Worm (Caenorhabditis elegans): Measurements from ENCODE around the gene Y49E10.29.

Gene Y49E10.29

DNA sequence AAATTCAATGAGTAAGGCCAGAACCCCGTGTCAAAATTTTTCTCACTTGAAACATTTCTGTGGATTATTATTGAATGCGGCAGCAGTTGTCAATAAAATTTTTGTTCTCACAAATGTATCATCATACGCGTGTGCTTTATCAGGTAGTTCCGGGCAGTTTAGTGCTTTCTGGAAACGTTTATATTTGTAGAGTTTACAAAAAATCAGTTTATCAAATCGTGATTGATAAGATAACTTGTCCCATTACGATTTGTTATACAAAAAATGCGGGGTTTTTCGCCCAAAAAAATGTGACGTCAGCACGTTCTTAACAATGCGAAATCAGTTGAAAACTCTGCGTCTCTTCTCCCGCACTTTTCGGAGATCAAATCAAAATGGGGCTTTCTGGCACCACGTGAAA, 23.7 kb upstream of the Y49E10.29 start:
- TF ChIP-seq D2030.7 (GFP tag; IDR thresholded peaks at IDR 0.05) (no peak), nhr-80 (tag; optimal IDR thresholded peaks at IDR 0.05) (peak; percentile 67)

DNA sequence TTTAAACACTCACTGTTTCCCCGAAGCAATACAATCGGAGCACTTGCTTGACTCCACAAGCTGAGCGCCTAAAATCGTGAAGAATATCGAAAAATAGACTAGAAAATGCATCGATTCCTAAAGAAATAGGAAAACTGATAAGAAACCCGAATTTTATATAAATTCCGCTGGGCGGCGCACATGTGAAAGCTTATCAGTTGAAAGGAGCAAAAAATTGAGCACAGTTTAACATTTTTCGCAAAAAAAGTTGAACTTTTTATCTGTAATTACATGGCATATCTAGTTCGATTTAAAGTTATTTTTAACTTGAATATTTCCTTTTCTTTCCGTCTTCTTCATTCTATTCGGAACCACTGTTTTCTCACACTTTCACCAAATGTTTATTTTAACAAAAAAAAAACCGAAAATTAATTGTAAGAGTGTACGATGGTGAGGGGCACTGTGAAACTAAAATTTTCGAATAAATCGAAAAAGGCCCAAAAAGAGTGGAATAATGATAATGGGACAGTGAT, 22.9 kb upstream of the Y49E10.29 start, which contains the start of gene Y49E10.18:
Y49E10.18 (minus strand) TSS at position 116 of the 512 bp plus-strand sequence.
- TF ChIP-seq nhr-80 (tag; optimal IDR thresholded peaks at IDR 0.05) (peak; percentile 36), mcd-1 (GFP tag; IDR thresholded peaks at IDR 0.05) (no peak), Y67H2A.10 (GFP tag; conservative IDR thresholded peaks at IDR 0.05) (no peak)

DNA sequence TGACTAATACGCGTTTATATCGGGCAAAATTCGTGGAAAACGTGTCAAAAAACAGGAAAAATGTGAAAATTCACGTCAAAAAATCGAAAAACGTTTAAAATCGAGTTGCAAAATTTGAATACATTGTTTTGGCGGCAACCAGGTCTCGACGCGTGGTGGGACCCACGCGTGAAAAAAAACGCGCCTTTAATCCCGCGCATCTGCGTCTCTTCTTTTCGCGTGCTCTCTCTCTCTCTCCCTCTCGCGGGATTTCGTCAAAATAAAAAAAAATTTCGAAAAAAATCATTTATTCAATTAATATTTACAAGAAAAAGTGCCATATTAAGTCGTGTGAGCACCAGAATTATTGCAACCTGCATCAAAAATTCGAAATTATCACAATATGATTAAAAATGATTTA, 15.7 kb upstream of the Y49E10.29 start, which contains the start of gene ani-1:
ani-1 (minus strand) TSS at position 61 of the 400 bp plus-strand sequence.
- TF ChIP-seq F23B12.7 (tag; optimal IDR thresholded peaks at IDR 0.05; ENCODE audit: insufficient read depth) (no peak), C17E4.6 (GFP tag; IDR thresholded peaks at IDR 0.05) (peak; percentile 59; the same call in 1 of the 2 replicates), nfya-2 (GFP tag; IDR thresholded peaks at IDR 0.05) (no peak), ztf-26 (tag; optimal IDR thresholded peaks at IDR 0.05) (no peak), sea-2 (GFP tag; IDR thresholded peaks at IDR 0.05) (no peak), madf-10 (tag; optimal IDR thresholded peaks at IDR 0.05) (no peak), egrh-3 (GFP tag; IDR thresholded peaks at IDR 0.05) (peak; percentile 49; the same call in 1 of the 2 replicates), atf-7 (tag; optimal IDR thresholded peaks at IDR 0.05) (no peak), athp-1 (tag; optimal IDR thresholded peaks at IDR 0.05) (peak; percentile 38), tbp1 (GFP tag; optimal IDR thresholded peaks at IDR 0.05) (peak; percentile 57), gei-17 (GFP tag; optimal IDR thresholded peaks at IDR 0.05) (no peak), unc-130 (GFP tag; optimal IDR thresholded peaks at IDR 0.05) (peak; percentile 47), lin-26 (GFP tag; IDR thresholded peaks at IDR 0.05) (0 out of 2 replicates have a peak, but pooled peaks have one; percentile 8), ceh-79 (tag; optimal IDR thresholded peaks at IDR 0.05) (no peak), F52B5.7 (tag; optimal IDR thresholded peaks at IDR 0.05) (peak; percentile 20), unc-62 (GFP tag; optimal IDR thresholded peaks at IDR 0.05) (no peak), Y53F4B.3 (GFP tag; IDR thresholded peaks at IDR 0.05) (0 out of 2 replicates have a peak, but pooled peaks have one; percentile 42), tlf-1 (GFP tag; optimal IDR thresholded peaks at IDR 0.05) (peak; percentile 76), aptf-2 (GFP tag; conservative IDR thresholded peaks at IDR 0.05) (0 out of 2 replicates have a peak, but pooled peaks have one; percentile 30), nhr-90 (tag; optimal IDR thresholded peaks at IDR 0.05) (no peak), sptf-2 (GFP tag; optimal IDR thresholded peaks at IDR 0.05) (no peak), attf-6 (GFP tag; IDR thresholded peaks at IDR 0.05) (0 out of 2 replicates have a peak, but pooled peaks have one; percentile 10), ztf-28 (GFP tag; IDR thresholded peaks at IDR 0.05) (peak; percentile 79), Y53G8AR.9 (GFP tag; conservative IDR thresholded peaks at IDR 0.05) (peak; percentile 57; the same call in 1 of the 2 replicates), snpc-4 (GFP tag; optimal IDR thresholded peaks at IDR 0.05) (no peak), snpc-4 (tag; optimal IDR thresholded peaks at IDR 0.05) (peak; percentile 29 to 56 (median 40)), snpc-3.4 (tag; optimal IDR thresholded peaks at IDR 0.05) (peak; percentile 68), F33H1.4 (GFP tag; IDR thresholded peaks at IDR 0.05) (peak; percentile 94), ekl-4 (GFP tag; IDR thresholded peaks at IDR 0.05) (peak; percentile 61), chd-7 (tag; optimal IDR thresholded peaks at IDR 0.05) (no peak), pbrm-1 (GFP tag; IDR thresholded peaks at IDR 0.05) (0 out of 2 replicates have a peak, but pooled peaks have one; percentile 48), dox-1 (GFP tag; IDR thresholded peaks at IDR 0.05) (peak; percentile 89), snpc-1.3 (tag; optimal IDR thresholded peaks at IDR 0.05; ENCODE audit: insufficient read depth) (peak; percentile 68), lin-35 (GFP tag; optimal IDR thresholded peaks at IDR 0.05) (peak in 2 of 3 experiments; percentile 30 to 65), cebp-1 (GFP tag; IDR thresholded peaks at IDR 0.05) (no peak), cebp-1 (tag; optimal IDR thresholded peaks at IDR 0.05) (peak; percentile 68), Y56A3A.18 (GFP tag; IDR thresholded peaks at IDR 0.05) (no peak), lsl-1 (GFP tag; optimal IDR thresholded peaks at IDR 0.05) (peak; percentile 82), lin-54 (GFP tag; optimal IDR thresholded peaks at IDR 0.05) (peak; percentile 89), K12H6.12 (tag; optimal IDR thresholded peaks at IDR 0.05) (peak; percentile 14)
